Worm (Caenorhabditis elegans): ENCODE results near the gene sup-35.

- TF ChIP-seq nhr-25 (tag; optimal IDR thresholded peaks at IDR 0.05) (no peak), unc-39 (tag; optimal IDR thresholded peaks at IDR 0.05) (no peak)
Observed at ce11 chrIII:11093489-11093888, 25.5 kb downstream of the sup-35 start.
